Fruit fly (Drosophila melanogaster) whole organism, pupa: Measurements from ENCODE around the gene CG16863.

ENCODE experiments used
- CG10348 ChIP-seq: fragments of 200-800 bp; sonication (Bioruptor generic); IDR thresholded peaks from 2 replicates; pipeline ENCODE4 v1.3.6; 2022; ENCODE audit warnings: missing biosample characterization, missing genetic modification characterization
- CG12605 ChIP-seq: fragments of 200-800 bp; sonication (Bioruptor generic); IDR thresholded peaks from 2 replicates; pipeline ENCODE4 v1.3.6; 2022; ENCODE audit warnings: missing biosample characterization, missing genetic modification characterization
- CG17806 ChIP-seq: fragments of 200-800 bp; sonication (Bioruptor generic); optimal IDR thresholded peaks from 2 replicates; lab custom pipeline; 2018; ENCODE audit warnings: missing biosample characterization, mild to moderate bottlenecking, missing genetic modification characterization, moderate library complexity
- CG32121 ChIP-seq: fragments of 200-800 bp; sonication (Bioruptor generic); IDR thresholded peaks from 2 replicates; pipeline ENCODE4 v1.3.6; 2022; ENCODE audit warnings: missing biosample characterization, missing genetic modification characterization
- CG8159 ChIP-seq: fragments of 200-800 bp; sonication (Bioruptor generic); optimal IDR thresholded peaks from 3 replicates; lab custom pipeline; 2018; ENCODE audit warnings: missing biosample characterization, mild to moderate bottlenecking, missing genetic modification characterization, moderate library complexity
- CG8301 ChIP-seq: fragments of 200-800 bp; sonication (Bioruptor generic); optimal IDR thresholded peaks from 2 replicates; lab custom pipeline; 2018; ENCODE audit warnings: missing biosample characterization, mild to moderate bottlenecking, missing genetic modification characterization
- D1 ChIP-seq: fragments of 200-800 bp; sonication (Bioruptor generic); optimal IDR thresholded peaks from 2 replicates; lab custom pipeline; 2018; ENCODE audit warnings: missing biosample characterization, mild to moderate bottlenecking, missing genetic modification characterization, moderate library complexity
- EcR ChIP-seq: fragments of 200-800 bp; sonication (Bioruptor generic); optimal IDR thresholded peaks from 3 replicates; lab custom pipeline; 2019; ENCODE audit warnings: missing biosample characterization, missing genetic modification characterization, mild to moderate bottlenecking, moderate library complexity, missing genetic modification reagents
- Ets98B ChIP-seq: fragments of 200-800 bp; sonication (Bioruptor generic); IDR thresholded peaks from 2 replicates; pipeline ENCODE4 v1.3.6; 2022; ENCODE audit warnings: missing biosample characterization, missing genetic modification characterization
- Pif1A ChIP-seq: fragments of 200-800 bp; sonication (Bioruptor generic); optimal IDR thresholded peaks from 3 replicates; lab custom pipeline; 2016; ENCODE audit warnings: missing biosample characterization, missing genetic modification characterization
- Pif1B ChIP-seq: fragments of 200-800 bp; sonication (Bioruptor generic); optimal IDR thresholded peaks from 3 replicates; lab custom pipeline; 2016; ENCODE audit warnings: missing biosample characterization, missing genetic modification characterization
- rn ChIP-seq: fragments of 200-800 bp; sonication (Bioruptor generic); IDR thresholded peaks from 2 replicates; pipeline ENCODE4 v1.3.6; 2022; ENCODE audit warnings: missing biosample characterization, missing genetic modification characterization

DNA sequence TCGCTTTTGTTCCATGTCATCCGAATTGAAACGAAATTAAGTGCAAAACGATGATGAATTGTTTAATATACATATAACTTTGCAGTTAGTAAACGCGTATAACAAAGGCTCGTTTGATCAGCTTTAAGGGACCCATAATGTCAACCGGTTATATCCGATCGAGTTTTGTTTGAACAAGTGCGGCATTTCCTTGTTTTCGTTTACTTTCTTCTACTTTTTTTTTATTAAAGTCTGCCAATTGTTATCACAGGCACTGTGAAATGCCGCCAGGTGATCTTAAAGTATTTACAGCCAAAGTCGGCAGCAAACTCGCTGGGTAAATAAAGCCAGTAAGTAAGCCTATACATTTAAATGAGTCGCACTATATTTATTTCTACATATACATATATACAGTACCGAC, 16.3 kb downstream of the CG16863 start:
- TF ChIP-seq CG8301 (tag; lab: Kevin White, UChicago) (no peak), CG10348 (GFP tag; lab: Robert Waterston, UW) (no peak), CG32121 (GFP tag; lab: Robert Waterston, UW) (no peak), CG17806 (no peak), EcR (GFP tag; lab: Kevin White, UChicago) (no peak), rn (GFP tag; lab: Robert Waterston, UW) (no peak), CG12605 (GFP tag; lab: Robert Waterston, UW) (no peak), Pif1B (no peak), Ets98B (GFP tag; lab: Robert Waterston, UW) (no peak), D1 (tag; lab: Kevin White, UChicago) (no peak), Pif1A (no peak), CG8159 (tag; lab: Kevin White, UChicago) (no peak)
